Worm (Caenorhabditis elegans) whole organism, L2 larva: ENCODE measurements around the gene clec-78.

ENCODE experiments used
- F13H6.1 ChIP-seq: sonication (generic microtip); optimal IDR thresholded peaks from 2 replicates; lab custom pipeline; 2016; ENCODE audit warnings: missing genetic modification characterization, missing compliant biosample characterization
- R02D3.7 ChIP-seq: fragments of 150-350 bp; optimal IDR thresholded peaks from 2 replicates; lab custom pipeline; 2014; ENCODE audit warnings: missing biosample characterization, missing genetic modification characterization
- Y55F3AM.14 ChIP-seq: fragments of 200-800 bp; sonication (Bioruptor generic); optimal IDR thresholded peaks from 2 replicates; lab custom pipeline; 2018; ENCODE audit warnings: mild to moderate bottlenecking, missing genetic modification characterization, missing compliant biosample characterization
- ZK546.5 ChIP-seq: sonication (generic microtip); optimal IDR thresholded peaks from 2 replicates; lab custom pipeline; 2017; ENCODE audit warnings: missing biosample characterization, missing genetic modification characterization
- aly-2 ChIP-seq: fragments of 150-350 bp; optimal IDR thresholded peaks from 2 replicates; lab custom pipeline; 2014; ENCODE audit warnings: missing biosample characterization, missing genetic modification characterization
- ama-1 ChIP-seq: fragments of 150-350 bp; optimal IDR thresholded peaks from 2 replicates; lab custom pipeline; 2018; ENCODE audit warnings: inconsistent platforms
- blmp-1 ChIP-seq: sonication (generic microtip); optimal IDR thresholded peaks from 2 replicates; lab custom pipeline; 2017; ENCODE audit warnings: missing genetic modification characterization, mild to moderate bottlenecking, missing compliant biosample characterization, antibody characterized with exemption, moderate library complexity; ENCODE audit not compliant: insufficient read depth
- ceh-16 ChIP-seq: fragments of 150-350 bp; optimal IDR thresholded peaks from 2 replicates; lab custom pipeline; 2014; ENCODE audit warnings: missing biosample characterization, missing genetic modification characterization
- ceh-82 ChIP-seq: fragments of 150-350 bp; optimal IDR thresholded peaks from 2 replicates; lab custom pipeline; 2014; ENCODE audit warnings: missing biosample characterization, missing genetic modification characterization
- crh-2 ChIP-seq: sonication (generic microtip); optimal IDR thresholded peaks from 2 replicates; lab custom pipeline; 2017; ENCODE audit warnings: missing biosample characterization, missing genetic modification characterization
- dmd-4 ChIP-seq: sonication (generic microtip); optimal IDR thresholded peaks from 2 replicates; lab custom pipeline; 2017; ENCODE audit warnings: missing biosample characterization, missing genetic modification characterization
- egl-27 ChIP-seq: sonication (generic microtip); optimal IDR thresholded peaks from 3 replicates; lab custom pipeline; 2017; ENCODE audit warnings: missing biosample characterization, missing genetic modification reagents, missing genetic modification characterization
- elt-1 ChIP-seq: fragments of 150-350 bp; optimal IDR thresholded peaks from 2 replicates; lab custom pipeline; 2014; ENCODE audit warnings: missing biosample characterization, missing genetic modification characterization
- elt-3 ChIP-seq: sonication (generic microtip); optimal IDR thresholded peaks from 2 replicates; lab custom pipeline; 2017; ENCODE audit warnings: missing biosample characterization, missing genetic modification characterization
- fos-1 ChIP-seq: fragments of 150-350 bp; optimal IDR thresholded peaks from 2 replicates; lab custom pipeline; 2014; ENCODE audit warnings: missing biosample characterization, missing genetic modification characterization
- gmeb-1 ChIP-seq: fragments of 150-350 bp; optimal IDR thresholded peaks from 2 replicates; lab custom pipeline; 2014; ENCODE audit warnings: missing biosample characterization, missing genetic modification characterization
- lin-11 ChIP-seq: fragments of 150-350 bp; sonication (generic microtip); optimal IDR thresholded peaks from 2 replicates; lab custom pipeline; 2014; ENCODE audit warnings: missing biosample characterization, missing genetic modification characterization, inconsistent platforms, mixed read lengths
- lin-13 ChIP-seq: fragments of 150-350 bp; optimal IDR thresholded peaks from 2 replicates; lab custom pipeline; 2014; ENCODE audit warnings: missing biosample characterization, missing genetic modification reagents, missing genetic modification characterization
- lin-39 ChIP-seq: fragments of 150-350 bp; optimal IDR thresholded peaks from 2 replicates; lab custom pipeline; 2014; ENCODE audit warnings: missing biosample characterization, missing genetic modification reagents, missing genetic modification characterization
- lsy-2 ChIP-seq, 2 experiments: fragments of 150-350 bp in 1 of 2; sonication (generic microtip) in 1 of 2; optimal IDR thresholded peaks; 2 replicates each; lab custom pipeline; 2014 to 2017; ENCODE audit warnings: missing biosample characterization in 2 of 2, missing genetic modification characterization in 2 of 2
- mab-5 ChIP-seq: fragments of 150-350 bp; optimal IDR thresholded peaks from 2 replicates; lab custom pipeline; 2014; ENCODE audit warnings: missing biosample characterization, missing genetic modification characterization
- mbf-1 ChIP-seq: sonication (generic microtip); optimal IDR thresholded peaks from 2 replicates; lab custom pipeline; 2017; ENCODE audit warnings: missing biosample characterization, missing genetic modification characterization
- nhr-11 ChIP-seq: fragments of 150-350 bp; optimal IDR thresholded peaks from 2 replicates; lab custom pipeline; 2014; ENCODE audit warnings: missing biosample characterization, missing genetic modification characterization
- nhr-12 ChIP-seq: fragments of 150-350 bp; optimal IDR thresholded peaks from 2 replicates; lab custom pipeline; 2014; ENCODE audit warnings: missing biosample characterization, missing genetic modification characterization
- nhr-21 ChIP-seq: fragments of 150-350 bp; optimal IDR thresholded peaks from 2 replicates; lab custom pipeline; 2014; ENCODE audit warnings: missing biosample characterization, missing genetic modification characterization
- nhr-237 ChIP-seq: fragments of 150-350 bp; optimal IDR thresholded peaks from 2 replicates; lab custom pipeline; 2014; ENCODE audit warnings: missing biosample characterization, missing genetic modification characterization
- nhr-25 ChIP-seq: fragments of 150-350 bp; sonication (generic microtip); optimal IDR thresholded peaks from 3 replicates; lab custom pipeline; 2014; ENCODE audit warnings: missing biosample characterization, missing genetic modification characterization
- peb-1 ChIP-seq: fragments of 150-350 bp; optimal IDR thresholded peaks from 2 replicates; lab custom pipeline; 2014; ENCODE audit warnings: missing biosample characterization, missing genetic modification characterization
- skn-1 ChIP-seq: sonication (generic microtip); optimal IDR thresholded peaks from 2 replicates; lab custom pipeline; 2017; ENCODE audit warnings: missing biosample characterization, missing genetic modification characterization
- sma-3 ChIP-seq: sonication (generic microtip); optimal IDR thresholded peaks from 2 replicates; lab custom pipeline; 2016; ENCODE audit warnings: missing genetic modification reagents, missing genetic modification characterization, missing compliant biosample characterization
- sma-9 ChIP-seq, 2 experiments: fragments of 150-350 bp in 1 of 2; sonication (generic microtip) in 1 of 2; optimal IDR thresholded peaks; 2 replicates each; lab custom pipeline; 2014 to 2016; ENCODE audit warnings: missing genetic modification characterization in 2 of 2, mild to moderate bottlenecking in 1 of 2, missing biosample characterization in 1 of 2, missing compliant biosample characterization in 1 of 2, missing genetic modification reagents in 1 of 2, moderate library complexity in 1 of 2
- snpc-4 ChIP-seq: fragments of 150-350 bp; optimal IDR thresholded peaks from 2 replicates; lab custom pipeline; 2014; ENCODE audit warnings: missing biosample characterization, missing genetic modification characterization
- unc-39 ChIP-seq: fragments of 150-350 bp; optimal IDR thresholded peaks from 2 replicates; lab custom pipeline; 2014; ENCODE audit warnings: missing biosample characterization, missing genetic modification characterization
- zag-1 ChIP-seq: fragments of 150-350 bp; optimal IDR thresholded peaks from 2 replicates; lab custom pipeline; 2014; ENCODE audit warnings: missing biosample characterization, missing genetic modification characterization
- ztf-1 ChIP-seq: fragments of 200-800 bp; sonication (Bioruptor generic); conservative IDR thresholded peaks from 2 replicates; pipeline ENCODE4 v1.3.6; 2022; ENCODE audit warnings: missing genetic modification characterization, missing compliant biosample characterization
- ztf-4 ChIP-seq: fragments of 150-350 bp; optimal IDR thresholded peaks from 2 replicates; lab custom pipeline; 2014; ENCODE audit warnings: missing biosample characterization, missing genetic modification characterization

Gene clec-78

ce11 chrIV:3973049-3973448 lies 15.9 kb upstream of the clec-78 start, which contains the start of gene clec-79:
Gene clec-79, plus strand, starts transcription at chrIV:3973349.
- TF ChIP-seq nhr-25 (no peak), elt-1 (tag; lab: Kevin White, UChicago) (no peak), peb-1 (tag; lab: Kevin White, UChicago) (no peak), lin-39 (tag; lab: Kevin White, UChicago) (no peak), nhr-237 (no peak), mbf-1 (no peak), ceh-82 (tag; lab: Kevin White, UChicago) (no peak), lin-13 (GFP tag; lab: Kevin White, UChicago) (no peak), egl-27 (tag; lab: Kevin White, UChicago) (no peak), dmd-4 (tag; lab: Kevin White, UChicago) (no peak), ztf-1 (no peak), ZK546.5 (no peak), lsy-2 (tag; optimal IDR thresholded peaks at IDR 0.05; lab: Kevin White, UChicago) (no peak), elt-3 (tag; lab: Kevin White, UChicago) (no peak), nhr-11 (tag; lab: Kevin White, UChicago) (no peak), ama-1 (no peak)

DNA sequence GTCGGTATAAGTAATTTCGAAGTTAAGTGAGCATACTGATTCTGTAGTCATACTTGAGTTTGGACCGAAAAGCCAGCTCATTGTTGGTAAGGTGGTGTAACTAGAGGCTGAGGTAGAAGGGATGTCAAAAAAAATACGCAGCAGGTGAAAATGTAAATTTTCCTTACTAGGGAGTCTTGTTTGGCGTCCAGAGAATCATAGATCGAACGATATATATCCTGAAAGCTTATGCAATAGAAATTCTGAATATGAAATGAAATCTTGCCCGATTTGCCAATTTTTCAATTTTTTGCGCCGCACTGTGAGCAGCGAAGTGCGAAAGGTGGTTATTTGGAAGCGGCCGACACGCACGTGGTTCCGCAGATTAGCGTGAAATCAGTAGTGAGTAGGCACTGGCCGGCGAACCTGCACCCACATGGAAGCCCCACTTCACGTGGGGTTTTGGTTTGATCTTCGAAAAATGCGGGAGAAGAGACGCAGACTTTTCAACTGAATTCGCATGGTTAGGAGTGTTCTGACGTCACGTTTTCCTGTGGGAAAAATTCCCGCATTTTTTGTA lies 10.9 kb upstream of the clec-78 start, which contains the start of gene srh-220:
srh-220 (minus strand) TSS at position 51 of the 559 bp plus-strand sequence.
- TF ChIP-seq ceh-16 (tag; lab: Kevin White, UChicago) (no peak), ZK546.5 (no peak), skn-1 (no peak), lin-13 (GFP tag; lab: Kevin White, UChicago) (no peak), lin-39 (tag; lab: Kevin White, UChicago) (no peak), fos-1 (tag; lab: Kevin White, UChicago) (no peak), R02D3.7 (tag; lab: Kevin White, UChicago) (no peak), lin-11 (tag; lab: Kevin White, UChicago) (no peak), F13H6.1 (tag; lab: Kevin White, UChicago) (no peak), peb-1 (tag; lab: Kevin White, UChicago) (no peak), ztf-1 (no peak), sma-3 (GFP tag; lab: Kevin White, UChicago) (no peak)

ce11 chrIV:3979525-3979924 lies 9.4 kb upstream of the clec-78 start, which contains the start of gene srh-222:
Gene srh-222, plus strand, starts transcription at chrIV:3979825.
- no peak for TF ChIP-seq lin-11 (tag; lab: Kevin White, UChicago)
- TF ChIP-seq aly-2: no peak
- TF ChIP-seq ama-1: no peak
- no peak for TF ChIP-seq unc-39
- no peak for TF ChIP-seq Y55F3AM.14 (GFP tag; lab: Kevin White, UChicago)
- no peak for TF ChIP-seq skn-1
- TF ChIP-seq elt-1 (tag; lab: Kevin White, UChicago): no peak
- no peak for TF ChIP-seq nhr-12 (tag; lab: Kevin White, UChicago)
- no peak for TF ChIP-seq ceh-82 (tag; lab: Kevin White, UChicago)
- no peak for TF ChIP-seq zag-1 (tag; lab: Kevin White, UChicago)
- TF ChIP-seq crh-2 (tag; lab: Kevin White, UChicago): no peak
- no peak for TF ChIP-seq mbf-1
- TF ChIP-seq ztf-4: no peak

ce11 chrIV:3981601-3982000 lies 7.3 kb upstream of the clec-78 start, which contains the start of gene srh-223:
Gene srh-223, plus strand, starts transcription at chrIV:3981901.
- TF ChIP-seq dmd-4 (tag; lab: Kevin White, UChicago): no peak
- no peak for TF ChIP-seq nhr-237
- TF ChIP-seq gmeb-1 (tag; lab: Kevin White, UChicago): no peak
- TF ChIP-seq sma-9 (GFP tag; optimal IDR thresholded peaks at IDR 0.05; lab: Kevin White, UChicago): no peak
- TF ChIP-seq sma-9 (tag; optimal IDR thresholded peaks at IDR 0.05; lab: Kevin White, UChicago): no peak
- no peak for TF ChIP-seq ama-1
- no peak for TF ChIP-seq nhr-21

ce11 chrIV:3988132-3988531 lies 770 bp upstream of the clec-78 start:
- no peak for TF ChIP-seq mbf-1
- TF ChIP-seq nhr-11 (tag; lab: Kevin White, UChicago): no peak
- no peak for TF ChIP-seq ama-1
- no peak for TF ChIP-seq gmeb-1 (tag; lab: Kevin White, UChicago)
- TF ChIP-seq elt-1 (tag; lab: Kevin White, UChicago): no peak
- no peak for TF ChIP-seq dmd-4 (tag; lab: Kevin White, UChicago)
- no peak for TF ChIP-seq blmp-1
- TF ChIP-seq nhr-12 (tag; lab: Kevin White, UChicago): no peak
- no peak for TF ChIP-seq Y55F3AM.14 (GFP tag; lab: Kevin White, UChicago)
- no peak for TF ChIP-seq egl-27 (tag; lab: Kevin White, UChicago)
- TF ChIP-seq ZK546.5: no peak
- no peak for TF ChIP-seq lin-13 (GFP tag; lab: Kevin White, UChicago)
- no peak for TF ChIP-seq mab-5 (tag; lab: Kevin White, UChicago)
- no peak for TF ChIP-seq snpc-4 (tag; lab: Kevin White, UChicago)
- no peak for TF ChIP-seq ztf-4
- no peak for TF ChIP-seq ztf-1
- no peak for TF ChIP-seq sma-9 (GFP tag; optimal IDR thresholded peaks at IDR 0.05; lab: Kevin White, UChicago)
- TF ChIP-seq sma-9 (tag; optimal IDR thresholded peaks at IDR 0.05; lab: Kevin White, UChicago): no peak
